Worm (Caenorhabditis elegans) whole organism, L1 larva: ENCODE measurements around the gene msp-38.

ENCODE experiments used
- ceh-8 ChIP-seq: fragments of 200-800 bp; sonication (Bioruptor generic); optimal IDR thresholded peaks from 2 replicates; lab custom pipeline; 2018; ENCODE audit warnings: mild to moderate bottlenecking, missing genetic modification characterization, moderate library complexity, missing compliant biosample characterization
- ceh-82 ChIP-seq, 3 experiments: fragments of 150-350 bp in 1 of 3; sonication (generic microtip) in 2 of 3; optimal IDR thresholded peaks; 2 replicates each; lab custom pipeline; 2014 to 2017; ENCODE audit warnings: missing biosample characterization in 3 of 3, missing genetic modification characterization in 3 of 3
- dpl-1 ChIP-seq, 3 experiments: fragments of 150-350 bp in 2 of 3; sonication (generic microtip) in 1 of 3; optimal IDR thresholded peaks; 2 replicates each; lab custom pipeline; 2014 to 2017; ENCODE audit warnings: missing biosample characterization in 3 of 3, missing genetic modification characterization in 3 of 3, missing genetic modification reagents in 3 of 3
- egl-27 ChIP-seq, 2 experiments: fragments of 150-350 bp in 1 of 2; sonication (generic microtip); optimal IDR thresholded peaks; 3 replicates each; lab custom pipeline; 2017 to 2018; ENCODE audit warnings: missing biosample characterization in 2 of 2, missing genetic modification characterization in 2 of 2, missing genetic modification reagents in 2 of 2
- fos-1 ChIP-seq: fragments of 150-350 bp; optimal IDR thresholded peaks from 2 replicates; lab custom pipeline; 2014; ENCODE audit warnings: missing biosample characterization, missing genetic modification characterization
- lsy-2 ChIP-seq, 2 experiments: fragments of 150-350 bp; optimal IDR thresholded peaks; 2 replicates each; lab custom pipeline; 2014; ENCODE audit warnings: missing biosample characterization in 2 of 2, missing genetic modification characterization in 2 of 2
- nhr-11 ChIP-seq: fragments of 150-350 bp; optimal IDR thresholded peaks from 2 replicates; lab custom pipeline; 2014; ENCODE audit warnings: missing biosample characterization, missing genetic modification characterization
- nhr-237 ChIP-seq: fragments of 150-350 bp; optimal IDR thresholded peaks from 2 replicates; lab custom pipeline; 2014; ENCODE audit warnings: missing biosample characterization, missing genetic modification characterization
- nhr-28 ChIP-seq: fragments of 150-350 bp; optimal IDR thresholded peaks from 2 replicates; lab custom pipeline; 2014; ENCODE audit warnings: missing biosample characterization, missing genetic modification characterization
- nhr-76 ChIP-seq: sonication (generic microtip); optimal IDR thresholded peaks from 2 replicates; lab custom pipeline; 2017; ENCODE audit warnings: missing biosample characterization, missing genetic modification characterization
- sptf-1 ChIP-seq: fragments of 150-350 bp; optimal IDR thresholded peaks from 2 replicates; lab custom pipeline; 2014; ENCODE audit warnings: missing biosample characterization, missing genetic modification characterization
- swsn-7 ChIP-seq: sonication (generic microtip); optimal IDR thresholded peaks from 2 replicates; lab custom pipeline; 2016; ENCODE audit warnings: missing genetic modification characterization, missing compliant biosample characterization
- unc-130 ChIP-seq: fragments of 150-350 bp; optimal IDR thresholded peaks from 2 replicates; lab custom pipeline; 2017; ENCODE audit warnings: missing biosample characterization, missing genetic modification characterization, inconsistent platforms
- ztf-11 ChIP-seq, 2 experiments: sonication (generic microtip); optimal IDR thresholded peaks; 2 replicates each; lab custom pipeline; 2016 to 2017; ENCODE audit warnings: missing genetic modification characterization in 2 of 2, missing biosample characterization in 1 of 2, missing compliant biosample characterization in 1 of 2

ce11 chrIV:10110870-10111269 lies 32.7 kb downstream of the msp-38 start:
- no peak for TF ChIP-seq ceh-82 (tag; optimal IDR thresholded peaks at IDR 0.05; lab: Kevin White, UChicago)
- no peak for TF ChIP-seq nhr-11 (tag; lab: Kevin White, UChicago)
- no peak for TF ChIP-seq unc-130 (tag; lab: Kevin White, UChicago)
- TF ChIP-seq ztf-11 (tag; optimal IDR thresholded peaks at IDR 0.05; lab: Kevin White, UChicago), result no peak
- TF ChIP-seq egl-27 (tag; optimal IDR thresholded peaks at IDR 0.05; lab: Kevin White, UChicago), result no peak
- no peak for TF ChIP-seq dpl-1 (GFP tag; optimal IDR thresholded peaks at IDR 0.05; lab: Kevin White, UChicago)
- no peak for TF ChIP-seq nhr-28 (tag; lab: Kevin White, UChicago)
- no peak for TF ChIP-seq sptf-1
- TF ChIP-seq fos-1 (tag; lab: Kevin White, UChicago), result no peak
- no peak for TF ChIP-seq ceh-8
- TF ChIP-seq nhr-76 (tag; lab: Kevin White, UChicago), result no peak
- no peak for TF ChIP-seq lsy-2 (tag; optimal IDR thresholded peaks at IDR 0.05; lab: Kevin White, UChicago)
- TF ChIP-seq nhr-237 (tag; lab: Kevin White, UChicago), result no peak
- TF ChIP-seq swsn-7 (tag; lab: Kevin White, UChicago), result no peak
